Fruit fly (Drosophila melanogaster) whole organism, embryonic: ENCODE results near the gene Bet3.

Experiments used
- CG10147 ChIP-seq: fragments of 200-800 bp; sonication (Bioruptor generic); optimal IDR thresholded peaks from 2 replicates; lab custom pipeline; 2019; ENCODE audit warnings: missing biosample characterization, mild to moderate bottlenecking, missing genetic modification characterization, moderate library complexity
- CG10267 ChIP-seq: fragments of 200-800 bp; sonication (Bioruptor generic); optimal IDR thresholded peaks from 2 replicates; lab custom pipeline; 2018; ENCODE audit warnings: missing biosample characterization, mild to moderate bottlenecking, missing genetic modification characterization, moderate library complexity
- CG10462 ChIP-seq: fragments of 200-800 bp; sonication (Bioruptor generic); optimal IDR thresholded peaks from 2 replicates; lab custom pipeline; 2016; ENCODE audit warnings: missing biosample characterization, missing genetic modification characterization
- CG10543 ChIP-seq: fragments of 200-800 bp; sonication (Bioruptor generic); optimal IDR thresholded peaks from 3 replicates; lab custom pipeline; 2017; ENCODE audit warnings: missing biosample characterization, mild to moderate bottlenecking, missing genetic modification characterization, moderate library complexity
- CG11560 ChIP-seq: fragments of 200-800 bp; sonication (Bioruptor generic); IDR thresholded peaks from 3 replicates; pipeline ENCODE4 v1.3.6; 2022; ENCODE audit warnings: missing biosample characterization, missing genetic modification characterization
- CG1233 ChIP-seq: fragments of 200-800 bp; sonication (Bioruptor generic); optimal IDR thresholded peaks from 4 replicates; lab custom pipeline; 2018; ENCODE audit warnings: missing biosample characterization, mild to moderate bottlenecking, missing genetic modification characterization
- CG12659 ChIP-seq: fragments of 200-800 bp; sonication (Bioruptor generic); optimal IDR thresholded peaks from 3 replicates; lab custom pipeline; 2017; ENCODE audit warnings: mild to moderate bottlenecking, missing biosample characterization, missing genetic modification reagents, missing genetic modification characterization
- CG13123 ChIP-seq: fragments of 200-800 bp; sonication (Bioruptor generic); optimal IDR thresholded peaks from 2 replicates; lab custom pipeline; 2016; ENCODE audit warnings: missing biosample characterization, missing genetic modification characterization
- CG13894 ChIP-seq: fragments of 200-800 bp; sonication (Bioruptor generic); optimal IDR thresholded peaks from 3 replicates; lab custom pipeline; 2018; ENCODE audit warnings: missing biosample characterization, mild to moderate bottlenecking, missing genetic modification characterization, moderate library complexity
- CG17186 ChIP-seq: fragments of 200-800 bp; sonication (Bioruptor generic); optimal IDR thresholded peaks from 3 replicates; lab custom pipeline; 2017; ENCODE audit warnings: missing biosample characterization, missing genetic modification reagents, missing genetic modification characterization
- CG17328 ChIP-seq: fragments of 200-800 bp; sonication (Bioruptor generic); IDR thresholded peaks from 2 replicates; pipeline ENCODE4 v1.3.6; 2022; ENCODE audit warnings: missing biosample characterization, missing genetic modification characterization
- CG2199 ChIP-seq: fragments of 200-800 bp; sonication (Bioruptor generic); IDR thresholded peaks from 3 replicates; pipeline ENCODE4 v1.3.6; 2022; ENCODE audit warnings: missing biosample characterization, missing genetic modification characterization
- CG30020 ChIP-seq: fragments of 200-800 bp; optimal IDR thresholded peaks from 2 replicates; lab custom pipeline; 2019; ENCODE audit warnings: missing biosample characterization, mild to moderate bottlenecking, missing genetic modification characterization, moderate library complexity
- CG30403 ChIP-seq: fragments of 200-800 bp; sonication (Bioruptor generic); optimal IDR thresholded peaks from 3 replicates; lab custom pipeline; 2016; ENCODE audit warnings: missing biosample characterization, missing genetic modification characterization
- CG31365 ChIP-seq: fragments of 200-800 bp; sonication (Bioruptor generic); optimal IDR thresholded peaks from 2 replicates; lab custom pipeline; 2018; ENCODE audit warnings: missing biosample characterization, mild to moderate bottlenecking, missing genetic modification characterization
- CG42726 ChIP-seq: fragments of 200-800 bp; sonication (Bioruptor generic); IDR thresholded peaks from 2 replicates; pipeline ENCODE4 v1.3.6; 2022; ENCODE audit warnings: missing biosample characterization, missing genetic modification characterization; ENCODE audit not compliant: partially characterized antibody
- CG4282 ChIP-seq: fragments of 200-800 bp; sonication (Bioruptor generic); optimal IDR thresholded peaks from 2 replicates; lab custom pipeline; 2016; ENCODE audit warnings: missing biosample characterization, missing genetic modification characterization
- CG6175 ChIP-seq: fragments of 200-800 bp; sonication (Bioruptor generic); IDR thresholded peaks from 3 replicates; pipeline ENCODE4 v1.3.6; 2022; ENCODE audit warnings: missing biosample characterization, missing genetic modification characterization
- CG8290 ChIP-seq, 3 experiments: fragments of 200-800 bp; sonication (Bioruptor generic); optimal IDR thresholded peaks; 2 replicates each; lab custom pipeline; 2016 to 2019; ENCODE audit warnings: missing biosample characterization in 3 of 3, missing genetic modification characterization in 3 of 3, mild to moderate bottlenecking in 2 of 3, moderate library complexity in 1 of 3
- CG8478 ChIP-seq: fragments of >200 bp; optimal IDR thresholded peaks from 2 replicates; lab custom pipeline; 2018
- CTCF ChIP-seq: fragments of 200-800 bp; sonication (Bioruptor generic); optimal IDR thresholded peaks from 2 replicates; lab custom pipeline; 2017; ENCODE audit warnings: missing biosample characterization, mild to moderate bottlenecking, missing genetic modification characterization, moderate library complexity
- CoRest ChIP-seq: fragments of 200-800 bp; sonication (Bioruptor generic); optimal IDR thresholded peaks from 3 replicates; lab custom pipeline; 2018; ENCODE audit warnings: missing biosample characterization, mild to moderate bottlenecking, missing genetic modification characterization, moderate library complexity
- Dek ChIP-seq: fragments of 200-800 bp; sonication (Bioruptor generic); optimal IDR thresholded peaks from 3 replicates; lab custom pipeline; 2019; ENCODE audit warnings: missing biosample characterization, mild to moderate bottlenecking, missing genetic modification characterization, moderate library complexity
- Dll ChIP-seq: fragments of 200-800 bp; sonication (Bioruptor generic); IDR thresholded peaks from 4 replicates; pipeline ENCODE4 v1.3.6; 2022; ENCODE audit warnings: missing biosample characterization, missing genetic modification characterization; ENCODE audit not compliant: partially characterized antibody
- Fer2 ChIP-seq: fragments of 200-800 bp; sonication (Bioruptor generic); optimal IDR thresholded peaks from 2 replicates; lab custom pipeline; 2018; ENCODE audit warnings: missing biosample characterization, mild to moderate bottlenecking, missing genetic modification characterization, moderate library complexity
- Max ChIP-seq: fragments of 200-800 bp; sonication (Bioruptor generic); optimal IDR thresholded peaks from 2 replicates; lab custom pipeline; 2016; ENCODE audit warnings: missing biosample characterization, mild to moderate bottlenecking, missing genetic modification characterization
- Nf-YA ChIP-seq: fragments of 200-800 bp; sonication (Bioruptor generic); IDR thresholded peaks from 2 replicates; pipeline ENCODE4 v1.3.6; 2022; ENCODE audit warnings: missing biosample characterization, missing genetic modification characterization
- NfI ChIP-seq: fragments of 200-800 bp; sonication (Bioruptor generic); optimal IDR thresholded peaks from 3 replicates; lab custom pipeline; 2018; ENCODE audit warnings: missing biosample characterization, mild to moderate bottlenecking, missing genetic modification characterization, moderate library complexity
- Opbp ChIP-seq: fragments of 200-800 bp; sonication (Bioruptor generic); IDR thresholded peaks from 3 replicates; pipeline ENCODE4 v1.3.6; 2022; ENCODE audit warnings: missing biosample characterization, missing genetic modification characterization; ENCODE audit not compliant: partially characterized antibody
- Pdp1 ChIP-seq, 2 experiments: fragments of 200-800 bp; sonication (Bioruptor generic); optimal IDR thresholded peaks; 3 replicates each; lab custom pipeline; 2016; ENCODE audit warnings: missing biosample characterization in 2 of 2, missing genetic modification characterization in 2 of 2, mild to moderate bottlenecking in 1 of 2, moderate library complexity in 1 of 2
- Sin3A ChIP-seq: fragments of >200 bp; optimal IDR thresholded peaks from 2 replicates; lab custom pipeline; 2018
- Six4 ChIP-seq: fragments of 200-800 bp; sonication (Bioruptor generic); optimal IDR thresholded peaks from 2 replicates; lab custom pipeline; 2016; ENCODE audit warnings: missing biosample characterization, missing genetic modification characterization
- chif ChIP-seq, 2 experiments: fragments of 200-800 bp; sonication (Bioruptor generic); optimal IDR thresholded peaks; 3 replicates each; lab custom pipeline; 2016; ENCODE audit warnings: missing biosample characterization in 2 of 2, missing genetic modification characterization in 2 of 2
- ci ChIP-seq: fragments of 200-800 bp; sonication (Bioruptor generic); IDR thresholded peaks from 3 replicates; pipeline ENCODE4 v1.3.6; 2022; ENCODE audit warnings: missing biosample characterization, missing genetic modification characterization
- dm ChIP-seq: fragments of 200-800 bp; sonication (Bioruptor generic); optimal IDR thresholded peaks from 3 replicates; lab custom pipeline; 2016; ENCODE audit warnings: missing biosample characterization, missing genetic modification characterization
- dpn ChIP-seq, 2 experiments: fragments of 200-800 bp; sonication (Bioruptor generic); optimal IDR thresholded peaks; 3 replicates each; lab custom pipeline; 2016; ENCODE audit warnings: missing biosample characterization in 2 of 2, missing genetic modification characterization in 2 of 2
- ems ChIP-seq: fragments of 200-800 bp; sonication (Bioruptor generic); optimal IDR thresholded peaks from 3 replicates; lab custom pipeline; 2016; ENCODE audit warnings: missing biosample characterization, missing genetic modification characterization
- h ChIP-seq: fragments of >200 bp; optimal IDR thresholded peaks from 2 replicates; lab custom pipeline; 2017
- hbn ChIP-seq: fragments of 200-800 bp; sonication (Bioruptor generic); IDR thresholded peaks from 2 replicates; pipeline ENCODE4 v1.3.6; 2022; ENCODE audit warnings: missing biosample characterization, missing genetic modification characterization; ENCODE audit not compliant: partially characterized antibody
- lbe ChIP-seq: fragments of 200-800 bp; sonication (Bioruptor generic); optimal IDR thresholded peaks from 2 replicates; lab custom pipeline; 2016; ENCODE audit warnings: missing biosample characterization, mild to moderate bottlenecking, missing genetic modification characterization
- lilli ChIP-seq: fragments of 200-800 bp; sonication (Bioruptor generic); optimal IDR thresholded peaks from 3 replicates; lab custom pipeline; 2016; ENCODE audit warnings: missing biosample characterization, missing genetic modification characterization
- pb ChIP-seq: fragments of 200-800 bp; sonication (Bioruptor generic); optimal IDR thresholded peaks from 3 replicates; lab custom pipeline; 2016; ENCODE audit warnings: missing biosample characterization, missing genetic modification characterization
- pfk ChIP-seq: fragments of 200-800 bp; sonication (Bioruptor generic); optimal IDR thresholded peaks from 2 replicates; lab custom pipeline; 2018; ENCODE audit warnings: missing biosample characterization, mild to moderate bottlenecking, missing genetic modification characterization, moderate library complexity
- sd ChIP-seq: fragments of 200-800 bp; sonication (Bioruptor generic); optimal IDR thresholded peaks from 3 replicates; lab custom pipeline; 2018; ENCODE audit warnings: missing biosample characterization, mild to moderate bottlenecking, missing genetic modification characterization, moderate library complexity
- sens ChIP-seq: fragments of 200-800 bp; sonication (Bioruptor generic); peaks from one replicate; lab custom pipeline; 2016; ENCODE audit warnings: missing biosample characterization, missing genetic modification characterization
- sisA ChIP-seq: fragments of 200-800 bp; sonication (Bioruptor generic); IDR thresholded peaks from 2 replicates; pipeline ENCODE4 v1.3.6; 2022; ENCODE audit warnings: missing biosample characterization, missing genetic modification characterization
- slou ChIP-seq: fragments of 200-800 bp; sonication (Bioruptor generic); optimal IDR thresholded peaks from 3 replicates; lab custom pipeline; 2016; ENCODE audit warnings: missing biosample characterization, missing genetic modification characterization
- sna ChIP-seq: fragments of 200-800 bp; sonication (Bioruptor generic); IDR thresholded peaks from 2 replicates; pipeline ENCODE4 v1.3.6; 2022; ENCODE audit warnings: missing biosample characterization, missing genetic modification characterization; ENCODE audit not compliant: partially characterized antibody
- zen2 ChIP-seq: fragments of 200-800 bp; sonication (Bioruptor generic); IDR thresholded peaks from 3 replicates; pipeline ENCODE4 v1.3.6; 2022; ENCODE audit warnings: missing biosample characterization, missing genetic modification characterization; ENCODE audit not compliant: partially characterized antibody

Gene Bet3

dm6 chr3L:9402157-9402890, 39.7 kb downstream of the Bet3 start, which contains the start of gene eIF4E1 (continued):
- TF ChIP-seq NfI (peak; percentile 27), sd (peak; percentile 21), CG12659 (peak; percentile 77), Six4 (GFP tag; lab: Kevin White, UChicago) (no peak), Dll (GFP tag; lab: Robert Waterston, UW) (peak; percentile 72), sisA (GFP tag; lab: Robert Waterston, UW) (peak; percentile 29; the same call in 1 of the 2 replicates), CG17328 (GFP tag; lab: Robert Waterston, UW) (no peak), Sin3A (lab: Kevin White, UChicago) (peak; percentile 89), CTCF (GFP tag; lab: Kevin White, UChicago) (no peak), lbe (GFP tag; lab: Kevin White, UChicago) (no peak), lilli (GFP tag; lab: Kevin White, UChicago) (peak; percentile 2), sens (GFP tag; lab: Kevin White, UChicago) (peak; percentile 78), dpn (GFP tag; optimal IDR thresholded peaks at IDR 0.05; lab: Kevin White, UChicago) (peak in 1 of 2 experiments; percentile 62), CG4282 (no peak), pfk (no peak), sna (GFP tag; lab: Robert Waterston, UW) (no peak), CG30020 (tag; lab: Kevin White, UChicago) (peak; percentile 14), CG2199 (GFP tag; lab: Robert Waterston, UW) (peak; percentile 84; the same call in 2 of the 3 replicates), Nf-YA (0 out of 2 replicates have a peak, but pooled peaks have one; percentile 5), Opbp (peak; percentile 81), CG31365 (tag; lab: Kevin White, UChicago) (no peak), CG11560 (tag; lab: Robert Waterston, UW) (no peak), CG8478 (lab: Kevin White, UChicago) (peak; percentile 86), CG10267 (tag; lab: Kevin White, UChicago) (peak; percentile 65), CG42726 (GFP tag; lab: Robert Waterston, UW) (peak; percentile 80), CG30403 (GFP tag; lab: Kevin White, UChicago) (peak; percentile 7), chif (GFP tag; optimal IDR thresholded peaks at IDR 0.05; lab: Kevin White, UChicago) (peak in 1 of 2 experiments; percentile 4), h (lab: Kevin White, UChicago) (no peak), CG6175 (GFP tag; lab: Robert Waterston, UW) (no peak), CG1233 (GFP tag; lab: Kevin White, UChicago) (peak; percentile 1), slou (GFP tag; lab: Kevin White, UChicago) (peak; percentile 9), Fer2 (tag; lab: Kevin White, UChicago) (no peak), dm (peak; percentile 61), CG13123 (GFP tag; lab: Kevin White, UChicago) (no peak), CG8290 (GFP tag; optimal IDR thresholded peaks at IDR 0.05; lab: Kevin White, UChicago) (peak; percentile 30), CG8290 (tag; optimal IDR thresholded peaks at IDR 0.05; lab: Kevin White, UChicago) (peak in 1 of 2 experiments; percentile 55), CG17186 (GFP tag; lab: Kevin White, UChicago) (peak; percentile 52), zen2 (peak; percentile 57; the same call in 2 of the 3 replicates), Max (GFP tag; lab: Kevin White, UChicago) (peak; percentile 60), CG10462 (GFP tag; lab: Kevin White, UChicago) (peak; percentile 75), ci (GFP tag; lab: Robert Waterston, UW) (no peak), CoRest (tag; lab: Kevin White, UChicago) (peak; percentile 61), CG10147 (GFP tag; lab: Kevin White, UChicago) (peak; percentile 14), Dek (tag; lab: Kevin White, UChicago) (peak; percentile 1), pb (GFP tag; lab: Kevin White, UChicago) (peak; percentile 7), hbn (GFP tag; lab: Robert Waterston, UW) (peak; percentile 57), CG10543 (GFP tag; lab: Kevin White, UChicago) (no peak), CG13894 (tag; lab: Kevin White, UChicago) (peak; percentile 31), ems (peak; percentile 37), Pdp1 (GFP tag; optimal IDR thresholded peaks at IDR 0.05; lab: Kevin White, UChicago) (peak; percentile 56 to 91)
